Worm (Caenorhabditis elegans): ENCODE measurements around the gene fbxa-147.
"Not testable (repeated sequence)": the region's sequence is repeated elsewhere in the genome, so short reads cannot be mapped to it uniquely, and the experiment has no call there.

Gene fbxa-147

ce11 chrV:14750357-14750756 lies 34.1 kb downstream of the fbxa-147 start, which contains the start of gene nspa-10:
TSS of gene nspa-10 (minus strand) at chrV:14750457.
- TF ChIP-seq unc-86, F13H6.1, ets-4 (tag; optimal IDR thresholded peaks at IDR 0.05): not testable (repeated sequence)

- TF ChIP-seq tbx-7 (tag; optimal IDR thresholded peaks at IDR 0.05) = no peak
- TF ChIP-seq F13H6.1 (tag; optimal IDR thresholded peaks at IDR 0.05) = no peak
- no peak for TF ChIP-seq tbx-2 (tag; optimal IDR thresholded peaks at IDR 0.05)
- TF ChIP-seq hlh-8 (tag; optimal IDR thresholded peaks at IDR 0.05) = no peak
- TF ChIP-seq npax-4 (tag; optimal IDR thresholded peaks at IDR 0.05) = no peak
- no peak for TF ChIP-seq ceh-14 (tag; optimal IDR thresholded peaks at IDR 0.05)
- TF ChIP-seq ref-2 (tag; optimal IDR thresholded peaks at IDR 0.05) = no peak
- TF ChIP-seq zip-5 (tag; optimal IDR thresholded peaks at IDR 0.05) = no peak
- no peak for TF ChIP-seq lim-6 (tag; optimal IDR thresholded peaks at IDR 0.05)
- TF ChIP-seq ceh-19 (GFP tag; optimal IDR thresholded peaks at IDR 0.05) = no peak
- no peak for TF ChIP-seq ceh-34 (tag; optimal IDR thresholded peaks at IDR 0.05)
- no peak for TF ChIP-seq C08G9.2 (tag; optimal IDR thresholded peaks at IDR 0.05)
- no peak for TF ChIP-seq rnt-1 (tag; optimal IDR thresholded peaks at IDR 0.05)
- TF ChIP-seq nfya-1 (tag; optimal IDR thresholded peaks at IDR 0.05) = no peak
- no peak for TF ChIP-seq ztf-16 (tag; optimal IDR thresholded peaks at IDR 0.05)
- TF ChIP-seq Y22D7AL.16 (tag; optimal IDR thresholded peaks at IDR 0.05) = no peak
- no peak for TF ChIP-seq pha-2 (tag; optimal IDR thresholded peaks at IDR 0.05)
These were observed 46.3 kb downstream of the fbxa-147 start for ce11 chrV:14762563-14762962.

- no peak for TF ChIP-seq eyg-1 (tag; optimal IDR thresholded peaks at IDR 0.05)
- no peak for TF ChIP-seq gmeb-2 (tag; optimal IDR thresholded peaks at IDR 0.05)
- TF ChIP-seq ceh-14 (tag; optimal IDR thresholded peaks at IDR 0.05) = no peak
- no peak for TF ChIP-seq ceh-30 (tag; optimal IDR thresholded peaks at IDR 0.05)
- TF ChIP-seq pag-3 (tag; optimal IDR thresholded peaks at IDR 0.05; ENCODE audit: borderline replicate concordance) = no peak
- no peak for TF ChIP-seq elt-4 (tag; optimal IDR thresholded peaks at IDR 0.05)
- no peak for TF ChIP-seq hlh-6 (tag; optimal IDR thresholded peaks at IDR 0.05)
- no peak for TF ChIP-seq ceh-34 (tag; optimal IDR thresholded peaks at IDR 0.05)
- no peak for TF ChIP-seq unc-86 (tag; optimal IDR thresholded peaks at IDR 0.05)
- TF ChIP-seq unc-3 (GFP tag; conservative IDR thresholded peaks at IDR 0.05) = no peak
- TF ChIP-seq unc-3 (tag; optimal IDR thresholded peaks at IDR 0.05) = no peak
- TF ChIP-seq lin-11 (tag; optimal IDR thresholded peaks at IDR 0.05) = no peak
- TF ChIP-seq odd-2 (tag; optimal IDR thresholded peaks at IDR 0.05) = no peak
- no peak for TF ChIP-seq ama-1 (optimal IDR thresholded peaks at IDR 0.05)
- no peak for TF ChIP-seq nhr-232 (tag; optimal IDR thresholded peaks at IDR 0.05)
- no peak for TF ChIP-seq ceh-31 (tag; optimal IDR thresholded peaks at IDR 0.05)
- no peak for TF ChIP-seq lim-6 (tag; optimal IDR thresholded peaks at IDR 0.05)
- no peak for TF ChIP-seq C08G9.2 (tag; optimal IDR thresholded peaks at IDR 0.05)
- no peak for TF ChIP-seq pqm-1 (tag; optimal IDR thresholded peaks at IDR 0.05)
- TF ChIP-seq hlh-13 (GFP tag; optimal IDR thresholded peaks at IDR 0.05) = no peak
- no peak for TF ChIP-seq tbx-2 (tag; optimal IDR thresholded peaks at IDR 0.05)
These were observed 47.3 kb downstream of the fbxa-147 start for ce11 chrV:14763582-14763981.
